Worm (Caenorhabditis elegans): Measurements from ENCODE around the gene aagr-2.
A peak's percentile ranks its signal among the peaks of the same experiment; 100 is the strongest.

aagr-2 gene

DNA sequence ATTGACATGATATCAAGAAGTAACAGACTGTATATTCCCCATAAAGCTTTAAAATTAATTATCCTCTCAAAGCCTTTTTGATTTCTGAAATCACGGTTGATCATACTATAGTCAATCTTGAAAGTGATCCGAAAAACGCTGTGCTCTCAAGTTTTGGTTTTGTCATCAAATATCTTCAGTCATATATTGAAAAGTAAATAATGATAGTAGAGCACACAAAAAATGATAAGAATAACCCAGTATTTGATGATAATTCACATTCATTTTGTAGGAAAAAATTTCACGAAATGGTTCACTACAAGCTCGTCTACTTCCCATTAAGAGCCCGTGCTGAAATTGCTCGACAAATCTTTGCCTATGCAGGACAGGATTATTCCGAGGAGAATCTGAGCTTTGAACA, 45.4 kb downstream of the aagr-2 start, which contains the start of gene gst-6:
gst-6 (plus strand) TSS at position 263 of the 400 bp plus-strand sequence.
- no peak for TF ChIP-seq nhr-77 (tag; optimal IDR thresholded peaks at IDR 0.05)
- TF ChIP-seq ceh-9 (tag; optimal IDR thresholded peaks at IDR 0.05): no peak
- TF ChIP-seq elt-2 (tag; optimal IDR thresholded peaks at IDR 0.05): peak; percentile 76
- no peak for TF ChIP-seq ztf-11 (tag; optimal IDR thresholded peaks at IDR 0.05)
- no peak for TF ChIP-seq mml-1 (tag; optimal IDR thresholded peaks at IDR 0.05)
- TF ChIP-seq ZK546.5 (tag; optimal IDR thresholded peaks at IDR 0.05): no peak
- no peak for TF ChIP-seq jun-1 (tag; optimal IDR thresholded peaks at IDR 0.05)
- peak; percentile 53 for TF ChIP-seq pha-4 (tag; optimal IDR thresholded peaks at IDR 0.05)
- no peak for TF ChIP-seq eor-1 (tag; optimal IDR thresholded peaks at IDR 0.05)
- TF ChIP-seq ztf-4 (tag; optimal IDR thresholded peaks at IDR 0.05): no peak
- TF ChIP-seq pqm-1 (tag; optimal IDR thresholded peaks at IDR 0.05): peak; percentile 59
- TF ChIP-seq ceh-16 (tag; optimal IDR thresholded peaks at IDR 0.05): no peak
- TF ChIP-seq skn-1 (tag; optimal IDR thresholded peaks at IDR 0.05): peak; percentile 81
- TF ChIP-seq tbx-2 (tag; optimal IDR thresholded peaks at IDR 0.05): no peak

DNA sequence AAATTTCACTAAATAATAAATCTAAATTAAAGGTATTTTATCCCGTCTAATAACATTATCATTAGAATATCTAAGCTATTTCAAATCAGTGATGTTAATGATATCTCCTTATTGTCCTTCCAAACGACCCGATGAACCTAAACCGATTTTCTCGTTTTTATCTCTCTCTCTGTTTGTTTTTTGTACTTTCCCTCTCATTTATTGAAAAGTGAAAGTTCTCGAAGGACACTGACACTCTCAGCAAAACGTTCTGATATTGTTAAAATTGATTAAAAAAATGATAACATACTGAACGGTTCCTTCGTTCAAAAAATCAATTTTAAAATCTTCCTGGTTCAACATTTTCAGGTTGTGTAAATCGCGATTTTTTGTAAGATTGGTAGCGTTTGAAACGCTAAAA, 49.0 kb downstream of the aagr-2 start, which contains the start of gene F11G11.13:
F11G11.13 (minus strand) TSS at position 89 of the 400 bp plus-strand sequence.
- TF ChIP-seq pha-4 (tag; optimal IDR thresholded peaks at IDR 0.05) (no peak), nhr-23 (tag; optimal IDR thresholded peaks at IDR 0.05) (peak; percentile 55), nhr-25 (tag; optimal IDR thresholded peaks at IDR 0.05) (peak; percentile 67), nhr-43 (tag; optimal IDR thresholded peaks at IDR 0.05; ENCODE audit: poor library complexity, severe bottlenecking) (peak; percentile 27), elt-3 (tag; optimal IDR thresholded peaks at IDR 0.05) (peak in 1 of 3 experiments; percentile 6)

DNA sequence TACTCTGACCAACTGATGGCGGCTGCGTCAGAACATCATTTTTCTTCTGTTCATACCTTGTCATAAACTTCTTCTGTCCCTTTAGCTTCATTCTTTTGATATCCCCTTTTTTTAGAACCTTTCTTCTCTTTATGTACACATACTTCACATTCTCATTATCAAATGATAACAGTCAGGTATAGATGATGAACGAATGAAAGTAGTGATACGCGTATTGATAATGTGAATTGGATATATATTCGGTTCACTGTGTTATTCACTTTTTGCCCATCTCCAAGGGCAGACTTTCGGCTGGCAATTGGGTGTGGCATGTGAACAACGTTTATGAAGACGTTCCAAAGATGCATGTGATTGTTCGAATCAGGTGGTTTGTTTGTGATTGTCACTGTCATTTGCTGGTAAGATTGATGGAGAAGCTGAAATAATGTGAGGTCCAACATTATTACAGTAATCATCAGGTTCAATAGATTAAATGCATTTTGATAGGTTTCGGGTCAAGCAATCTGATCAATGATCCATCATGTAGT, 50.6 kb downstream of the aagr-2 start, which contains the start of gene F11G11.15:
F11G11.15 (plus strand) TSS at position 511 of the 527 bp plus-strand sequence.
- TF ChIP-seq ceh-82 (tag; optimal IDR thresholded peaks at IDR 0.05) (no peak), pha-4 (tag; optimal IDR thresholded peaks at IDR 0.05) (no peak), snpc-4 (tag; optimal IDR thresholded peaks at IDR 0.05) (no peak), elt-3 (tag; optimal IDR thresholded peaks at IDR 0.05) (peak in 1 of 3 experiments; percentile 42), fkh-10 (GFP tag; optimal IDR thresholded peaks at IDR 0.05) (no peak), ztf-11 (tag; optimal IDR thresholded peaks at IDR 0.05) (no peak), tbx-2 (tag; optimal IDR thresholded peaks at IDR 0.05) (no peak), nhr-43 (tag; optimal IDR thresholded peaks at IDR 0.05; ENCODE audit: poor library complexity, severe bottlenecking) (peak; percentile 25), nhr-12 (tag; optimal IDR thresholded peaks at IDR 0.05) (no peak), egl-27 (tag; optimal IDR thresholded peaks at IDR 0.05) (no peak), mdl-1 (tag; optimal IDR thresholded peaks at IDR 0.05) (no peak), lsy-12 (tag; optimal IDR thresholded peaks at IDR 0.05) (no peak), jun-1 (tag; optimal IDR thresholded peaks at IDR 0.05) (no peak), nhr-23 (tag; optimal IDR thresholded peaks at IDR 0.05) (no peak), nhr-67 (tag; optimal IDR thresholded peaks at IDR 0.05) (no peak), nhr-25 (tag; optimal IDR thresholded peaks at IDR 0.05) (peak; percentile 79), egl-5 (tag; optimal IDR thresholded peaks at IDR 0.05) (no peak)

DNA sequence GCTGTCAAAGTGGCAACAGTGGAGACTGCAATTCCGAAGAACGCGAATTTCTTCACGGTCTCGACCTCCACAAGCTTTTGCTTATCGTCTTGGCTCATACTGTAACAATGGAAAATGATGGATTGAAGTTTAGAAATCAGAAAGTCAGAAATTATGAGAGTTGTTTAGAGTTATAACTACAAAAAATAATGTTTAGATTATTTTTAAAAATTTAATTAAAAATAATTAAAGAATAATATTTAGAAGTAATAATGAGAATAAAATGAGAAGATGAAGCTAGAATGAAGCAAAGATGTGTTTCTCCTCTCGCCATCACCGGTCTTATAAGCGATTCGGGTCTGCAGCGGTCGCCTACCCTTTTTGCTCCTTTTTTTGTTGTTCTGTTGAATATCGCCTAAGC, 52.0 kb downstream of the aagr-2 start, which contains the start of gene col-73:
col-73 (minus strand) TSS at position 101 of the 400 bp plus-strand sequence.
- TF ChIP-seq ztf-11 (tag; optimal IDR thresholded peaks at IDR 0.05) (no peak), ceh-16 (tag; optimal IDR thresholded peaks at IDR 0.05) (no peak), R02D3.7 (tag; optimal IDR thresholded peaks at IDR 0.05) (no peak), elt-2 (tag; optimal IDR thresholded peaks at IDR 0.05) (no peak), nhr-28 (tag; optimal IDR thresholded peaks at IDR 0.05) (no peak), nhr-12 (tag; optimal IDR thresholded peaks at IDR 0.05) (no peak), unc-39 (tag; optimal IDR thresholded peaks at IDR 0.05) (no peak), eor-1 (tag; optimal IDR thresholded peaks at IDR 0.05) (no peak)

DNA sequence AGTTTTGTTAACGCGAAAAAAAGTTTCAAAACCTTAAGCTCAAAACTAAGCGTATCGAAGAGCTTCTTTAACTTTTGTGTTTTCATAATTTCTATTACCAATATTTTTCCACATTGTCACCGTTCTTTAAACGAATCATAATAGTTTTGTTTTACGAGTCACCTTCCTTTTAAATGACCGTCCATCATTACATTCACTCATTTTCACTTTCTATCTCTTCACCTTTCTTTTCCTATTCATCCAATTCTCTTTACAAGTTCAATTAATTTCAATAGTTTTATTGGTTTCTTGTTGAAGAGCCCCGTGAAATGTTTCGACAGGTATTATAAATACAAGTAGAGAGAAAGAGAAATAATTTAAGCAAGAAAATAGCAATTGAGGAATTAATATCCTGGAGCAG, 53.2 kb downstream of the aagr-2 start:
- TF ChIP-seq lin-39 (tag; optimal IDR thresholded peaks at IDR 0.05) (no peak), nhr-43 (tag; optimal IDR thresholded peaks at IDR 0.05; ENCODE audit: poor library complexity, severe bottlenecking) (peak; percentile 35)

DNA sequence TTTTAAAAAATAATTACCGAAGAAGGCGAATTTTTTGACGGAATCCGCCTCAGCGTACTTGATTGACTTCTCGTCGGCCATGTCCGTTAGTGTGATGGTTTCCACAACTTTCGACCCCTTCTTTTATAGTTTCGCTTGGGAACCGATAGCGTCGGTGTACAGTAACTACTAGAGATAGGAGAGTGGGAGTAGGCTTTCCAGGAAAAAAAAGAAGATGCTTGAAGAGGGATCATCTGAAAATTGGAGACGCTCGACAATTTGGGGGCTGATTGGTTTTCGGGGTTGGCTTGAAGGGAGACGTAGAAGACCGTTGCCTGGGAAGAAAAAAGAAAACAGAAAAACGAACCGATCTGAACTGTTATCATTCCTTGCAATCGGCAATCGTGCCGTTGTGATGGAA, 54.4 kb downstream of the aagr-2 start, which contains the start of gene col-20:
col-20 (minus strand) TSS at position 101 of the 400 bp plus-strand sequence.
- TF ChIP-seq lin-39 (tag; optimal IDR thresholded peaks at IDR 0.05) (no peak), unc-39 (tag; optimal IDR thresholded peaks at IDR 0.05) (no peak), nhr-11 (tag; optimal IDR thresholded peaks at IDR 0.05) (no peak), fos-1 (tag; optimal IDR thresholded peaks at IDR 0.05) (no peak), nfya-1 (tag; optimal IDR thresholded peaks at IDR 0.05; ENCODE audit: insufficient read depth) (no peak), jun-1 (tag; optimal IDR thresholded peaks at IDR 0.05) (no peak), hmg-11 (tag; optimal IDR thresholded peaks at IDR 0.05) (no peak)
